Worm (Caenorhabditis elegans): ENCODE results near the gene Y57G7A.11.

- TF ChIP-seq dve-1 (tag; optimal IDR thresholded peaks at IDR 0.05; ENCODE audit: insufficient read depth) (no peak), ama-1 (optimal IDR thresholded peaks at IDR 0.05) (no peak), mdl-1 (tag; optimal IDR thresholded peaks at IDR 0.05) (no peak), lin-39 (tag; optimal IDR thresholded peaks at IDR 0.05) (no peak), unc-39 (tag; optimal IDR thresholded peaks at IDR 0.05) (no peak), fos-1 (tag; optimal IDR thresholded peaks at IDR 0.05) (no peak)
These were observed 48.9 kb upstream of the Y57G7A.11 start for ce11 chrII:1325604-1326003.

Measured in whole organism, L4 larva.